Worm (Caenorhabditis elegans) whole organism, late embryonic: Measurements from ENCODE around the gene C03A7.2.

Experiments
- C38D4.7 ChIP-seq: fragments of 200-800 bp; sonication (Bioruptor generic); optimal IDR thresholded peaks from 2 replicates; lab custom pipeline; 2018; ENCODE audit warnings: mild to moderate bottlenecking, missing genetic modification characterization, moderate library complexity, missing compliant biosample characterization
- K09A11.1 ChIP-seq: sonication (generic microtip); optimal IDR thresholded peaks from 2 replicates; lab custom pipeline; 2017; ENCODE audit warnings: antibody characterized with exemption, mild to moderate bottlenecking, missing genetic modification characterization, missing compliant biosample characterization; ENCODE audit not compliant: insufficient read depth
- T23F11.4 ChIP-seq: fragments of 200-800 bp; sonication (Bioruptor generic); optimal IDR thresholded peaks from 2 replicates; lab custom pipeline; 2018; ENCODE audit warnings: mild to moderate bottlenecking, missing genetic modification characterization, missing compliant biosample characterization
- ama-1 ChIP-seq: fragments of 150-350 bp; optimal IDR thresholded peaks from 2 replicates; lab custom pipeline; 2014
- ceh-14 ChIP-seq: sonication (generic microtip); optimal IDR thresholded peaks from 2 replicates; lab custom pipeline; 2016; ENCODE audit warnings: missing genotype, missing genetic modification characterization, missing compliant biosample characterization
- ceh-18 ChIP-seq: sonication (generic microtip); optimal IDR thresholded peaks from 2 replicates; lab custom pipeline; 2016; ENCODE audit warnings: missing genetic modification characterization, missing compliant biosample characterization
- ceh-31 ChIP-seq: sonication (generic microtip); optimal IDR thresholded peaks from 2 replicates; lab custom pipeline; 2016; ENCODE audit warnings: missing genetic modification characterization, missing compliant biosample characterization
- ceh-45 ChIP-seq: fragments of 200-800 bp; sonication (Bioruptor generic); IDR thresholded peaks from 2 replicates; pipeline ENCODE4 v1.3.6; 2022; ENCODE audit warnings: missing genetic modification reagents, missing genetic modification characterization, missing compliant biosample characterization
- ceh-48 ChIP-seq: sonication (generic microtip); optimal IDR thresholded peaks from 2 replicates; lab custom pipeline; 2016; ENCODE audit warnings: missing genetic modification characterization, inconsistent platforms, missing compliant biosample characterization
- ceh-6 ChIP-seq: fragments of 200-800 bp; sonication (Bioruptor generic); optimal IDR thresholded peaks from 2 replicates; lab custom pipeline; 2018; ENCODE audit warnings: mild to moderate bottlenecking, missing genetic modification characterization, missing compliant biosample characterization
- ceh-9 ChIP-seq: sonication (generic microtip); optimal IDR thresholded peaks from 2 replicates; lab custom pipeline; 2016; ENCODE audit warnings: mild to moderate bottlenecking, missing genetic modification characterization, inconsistent platforms, missing compliant biosample characterization
- che-1 ChIP-seq: sonication (generic microtip); optimal IDR thresholded peaks from 2 replicates; lab custom pipeline; 2016; ENCODE audit warnings: mild to moderate bottlenecking, missing genetic modification characterization, missing compliant biosample characterization
- dve-1 ChIP-seq: sonication (generic microtip); optimal IDR thresholded peaks from 2 replicates; lab custom pipeline; 2017; ENCODE audit warnings: antibody characterized with exemption, mild to moderate bottlenecking, missing genetic modification characterization, missing compliant biosample characterization
- elt-2 ChIP-seq: sonication (generic microtip); optimal IDR thresholded peaks from 2 replicates; lab custom pipeline; 2016; ENCODE audit warnings: missing genetic modification reagents, missing genetic modification characterization, missing compliant biosample characterization
- ets-4 ChIP-seq: sonication (generic microtip); optimal IDR thresholded peaks from 2 replicates; lab custom pipeline; 2016; ENCODE audit warnings: missing genetic modification characterization, missing compliant biosample characterization
- eyg-1 ChIP-seq: sonication (generic microtip); optimal IDR thresholded peaks from 2 replicates; lab custom pipeline; 2016; ENCODE audit warnings: missing genotype, missing genetic modification characterization, missing compliant biosample characterization
- fax-1 ChIP-seq: sonication (generic microtip); optimal IDR thresholded peaks from 2 replicates; lab custom pipeline; 2016; ENCODE audit warnings: missing genotype, missing genetic modification characterization, missing compliant biosample characterization
- fkh-10 ChIP-seq: fragments of 150-350 bp; optimal IDR thresholded peaks from 2 replicates; lab custom pipeline; 2014; ENCODE audit warnings: missing biosample characterization, missing genetic modification reagents, missing genetic modification characterization
- hlh-15 ChIP-seq: sonication (generic microtip); optimal IDR thresholded peaks from 2 replicates; lab custom pipeline; 2016; ENCODE audit warnings: missing genetic modification characterization, missing compliant biosample characterization
- hlh-30 ChIP-seq: sonication (generic microtip); optimal IDR thresholded peaks from 2 replicates; lab custom pipeline; 2017; ENCODE audit warnings: antibody characterized with exemption, missing genetic modification characterization, missing compliant biosample characterization; ENCODE audit not compliant: insufficient read depth
- lin-11 ChIP-seq: fragments of 200-800 bp; sonication (Bioruptor generic); optimal IDR thresholded peaks from 2 replicates; lab custom pipeline; 2018; ENCODE audit warnings: mild to moderate bottlenecking, missing genetic modification characterization, missing compliant biosample characterization
- nhr-11 ChIP-seq: fragments of 150-350 bp; optimal IDR thresholded peaks from 2 replicates; lab custom pipeline; 2014; ENCODE audit warnings: missing biosample characterization, missing genetic modification characterization
- nhr-232 ChIP-seq: sonication (generic microtip); optimal IDR thresholded peaks from 2 replicates; lab custom pipeline; 2016; ENCODE audit warnings: missing genetic modification characterization, missing compliant biosample characterization
- pag-3 ChIP-seq: sonication (generic microtip); optimal IDR thresholded peaks from 2 replicates; lab custom pipeline; 2016; ENCODE audit warnings: missing compliant biosample characterization, missing genetic modification characterization, borderline replicate concordance
- pha-4 ChIP-seq: fragments of 150-350 bp; optimal IDR thresholded peaks from 2 replicates; lab custom pipeline; 2018; ENCODE audit warnings: missing biosample characterization, missing genetic modification reagents, missing genetic modification characterization
- pros-1 ChIP-seq: fragments of 150-350 bp; optimal IDR thresholded peaks from 2 replicates; lab custom pipeline; 2014; ENCODE audit warnings: missing biosample characterization, missing genetic modification reagents, missing genetic modification characterization
- rnt-1 ChIP-seq: sonication (generic microtip); optimal IDR thresholded peaks from 2 replicates; lab custom pipeline; 2016; ENCODE audit warnings: missing genetic modification characterization, missing compliant biosample characterization
- sdc-2 ChIP-seq: sonication (generic microtip); optimal IDR thresholded peaks from 2 replicates; lab custom pipeline; 2016; ENCODE audit warnings: missing genotype, missing genetic modification characterization, missing compliant biosample characterization
- tbx-2 ChIP-seq: sonication (generic microtip); optimal IDR thresholded peaks from 2 replicates; lab custom pipeline; 2016; ENCODE audit warnings: missing genetic modification characterization, missing compliant biosample characterization
- tbx-7 ChIP-seq: sonication (generic microtip); optimal IDR thresholded peaks from 2 replicates; lab custom pipeline; 2016; ENCODE audit warnings: missing genotype, missing genetic modification characterization, missing compliant biosample characterization
- unc-3 ChIP-seq, 2 experiments: fragments of 200-800 bp in 1 of 2; sonication (Bioruptor generic) in 1 of 2; sonication (generic microtip) in 1 of 2; conservative IDR thresholded peaks in 1 of 2; optimal IDR thresholded peaks in 1 of 2; 2 replicates each; pipeline versions ENCODE4 v1.3.6 to Lab custom; 2016 to 2022; ENCODE audit warnings: missing compliant biosample characterization in 2 of 2, missing genetic modification characterization in 2 of 2, missing genetic modification reagents in 1 of 2
- unc-42 ChIP-seq: sonication (generic microtip); optimal IDR thresholded peaks from 2 replicates; lab custom pipeline; 2016; ENCODE audit warnings: missing genotype, missing genetic modification characterization, missing compliant biosample characterization
- unc-86 ChIP-seq: sonication (generic microtip); optimal IDR thresholded peaks from 2 replicates; lab custom pipeline; 2016; ENCODE audit warnings: missing genetic modification characterization, missing compliant biosample characterization
- zip-5 ChIP-seq: sonication (generic microtip); optimal IDR thresholded peaks from 2 replicates; lab custom pipeline; 2016; ENCODE audit warnings: missing genetic modification characterization, missing compliant biosample characterization
- ztf-16 ChIP-seq: sonication (generic microtip); optimal IDR thresholded peaks from 2 replicates; lab custom pipeline; 2017; ENCODE audit warnings: missing genetic modification characterization, missing compliant biosample characterization

C03A7.2 gene

DNA sequence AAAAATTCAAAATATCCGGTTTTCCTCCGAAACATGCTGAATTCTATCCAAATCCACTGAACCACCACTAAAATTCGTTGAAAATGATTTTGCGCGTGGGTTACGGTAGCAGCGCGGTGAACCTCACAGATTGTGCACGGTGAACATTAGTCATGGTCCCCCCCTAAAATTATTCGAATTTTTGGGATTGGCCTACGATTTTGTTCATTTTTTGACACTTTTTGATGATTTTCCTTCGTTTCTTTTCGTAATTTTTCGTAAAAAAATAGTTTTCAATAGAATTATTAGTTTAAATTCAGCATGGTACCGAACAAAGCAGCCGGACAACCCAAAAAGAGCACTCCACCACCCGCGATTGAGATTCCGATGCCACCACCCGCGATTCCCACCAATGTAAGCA lies at the start of gene C03A7.2:
Gene C03A7.2 (plus strand): TSS at position 301 of the 400 bp plus-strand sequence.
- TF ChIP-seq T23F11.4 (no peak), unc-86 (tag; lab: Kevin White, UChicago) (no peak), ztf-16 (no peak), ceh-9 (tag; lab: Kevin White, UChicago) (no peak), nhr-11 (tag; lab: Kevin White, UChicago) (no peak), K09A11.1 (tag; lab: Kevin White, UChicago) (no peak)

DNA sequence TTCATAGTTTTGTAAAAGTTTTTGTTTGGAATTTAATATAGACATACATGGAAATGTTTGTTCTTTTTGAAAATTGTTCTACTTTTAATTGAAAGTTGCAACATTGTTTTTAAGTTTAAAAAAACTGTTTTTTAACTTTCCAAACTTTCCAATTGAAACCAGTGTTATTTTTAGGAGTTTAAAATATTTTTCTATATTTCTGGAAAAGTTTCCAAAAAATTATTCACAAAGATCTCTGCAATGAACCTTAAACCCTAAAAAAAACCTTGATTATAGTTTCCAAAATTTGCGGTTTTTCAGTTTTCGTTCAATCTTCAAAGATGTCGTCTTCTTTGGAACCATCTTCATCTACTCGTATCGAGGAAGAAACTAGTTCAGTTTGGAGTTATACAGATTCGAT lies 49.3 kb upstream of the C03A7.2 start, which contains the start of gene F14F9.4:
Gene F14F9.4 (plus strand): TSS at position 301 of the 400 bp plus-strand sequence.
- TF ChIP-seq unc-3 (GFP tag; conservative IDR thresholded peaks at IDR 0.05; lab: Robert Waterston, UW) (no peak), unc-3 (tag; optimal IDR thresholded peaks at IDR 0.05; lab: Kevin White, UChicago) (no peak), unc-42 (tag; lab: Kevin White, UChicago) (no peak), ceh-48 (tag; lab: Kevin White, UChicago) (no peak), ceh-45 (GFP tag; lab: Robert Waterston, UW) (no peak), eyg-1 (tag; lab: Kevin White, UChicago) (no peak), unc-86 (tag; lab: Kevin White, UChicago) (no peak), T23F11.4 (no peak), ama-1 (lab: Kevin White, UChicago) (no peak), ceh-6 (GFP tag; lab: Kevin White, UChicago) (no peak), rnt-1 (tag; lab: Kevin White, UChicago) (no peak), pag-3 (no peak), pha-4 (no peak), hlh-15 (tag; lab: Kevin White, UChicago) (no peak), tbx-7 (tag; lab: Kevin White, UChicago) (no peak), nhr-11 (tag; lab: Kevin White, UChicago) (no peak)

DNA sequence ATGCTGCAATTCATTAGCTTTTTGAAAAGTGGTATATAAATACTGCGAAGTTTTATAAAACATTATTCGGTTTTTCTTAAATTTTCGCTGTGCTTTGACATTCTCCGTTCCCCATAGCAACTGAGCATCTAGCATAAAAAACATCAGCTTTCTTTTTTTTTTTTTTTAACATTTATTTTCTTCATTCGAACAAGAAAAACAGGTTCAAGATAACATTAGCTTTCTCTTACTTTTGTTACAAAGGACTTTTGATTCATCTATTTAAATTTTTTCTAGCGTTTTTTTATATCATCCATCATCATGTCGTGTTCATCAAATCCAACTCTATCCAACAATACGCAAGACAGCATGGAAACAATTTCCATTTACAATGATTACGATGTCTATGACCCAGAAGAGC lies 43.8 kb upstream of the C03A7.2 start, which contains the start of gene F14F9.3:
Gene F14F9.3 (plus strand): TSS at position 301 of the 400 bp plus-strand sequence.
- TF ChIP-seq pros-1 (tag; lab: Kevin White, UChicago) (no peak), K09A11.1 (tag; lab: Kevin White, UChicago) (no peak), zip-5 (tag; lab: Kevin White, UChicago) (no peak), fkh-10 (no peak), tbx-2 (tag; lab: Kevin White, UChicago) (no peak), lin-11 (tag; lab: Kevin White, UChicago) (no peak), ceh-31 (tag; lab: Kevin White, UChicago) (no peak), hlh-30 (no peak), fax-1 (tag; lab: Kevin White, UChicago) (no peak), ceh-14 (no peak), sdc-2 (tag; lab: Kevin White, UChicago) (no peak), C38D4.7 (GFP tag; lab: Kevin White, UChicago) (no peak)

DNA sequence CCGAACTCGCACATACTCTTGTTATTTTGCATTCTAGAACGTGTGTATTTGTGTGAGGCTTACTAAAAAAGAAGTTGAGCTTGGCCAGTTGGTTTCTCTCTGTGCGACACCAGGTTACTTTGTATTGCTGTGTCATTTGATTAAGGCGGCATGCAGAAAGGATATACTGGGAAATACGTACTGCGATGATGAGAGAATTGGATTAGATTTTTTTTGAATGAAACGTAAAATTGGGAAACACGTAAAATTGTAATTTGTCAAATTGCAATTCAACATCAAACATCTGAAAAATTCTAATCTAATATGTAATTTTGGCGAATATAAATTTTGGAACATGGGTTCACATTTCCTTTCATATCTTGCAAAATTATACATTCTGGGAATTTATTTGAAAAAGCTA lies 37.9 kb upstream of the C03A7.2 start, which contains the start of gene srh-129:
Gene srh-129 (minus strand): TSS at position 101 of the 400 bp plus-strand sequence.
- TF ChIP-seq ama-1 (lab: Kevin White, UChicago), result no peak
- TF ChIP-seq pha-4, result no peak
- TF ChIP-seq unc-3 (GFP tag; conservative IDR thresholded peaks at IDR 0.05; lab: Robert Waterston, UW), result no peak
- TF ChIP-seq unc-3 (tag; optimal IDR thresholded peaks at IDR 0.05; lab: Kevin White, UChicago), result no peak
- no peak for TF ChIP-seq tbx-2 (tag; lab: Kevin White, UChicago)
- TF ChIP-seq hlh-15 (tag; lab: Kevin White, UChicago), result no peak
- TF ChIP-seq pag-3, result no peak
- no peak for TF ChIP-seq nhr-232 (tag; lab: Kevin White, UChicago)
- no peak for TF ChIP-seq dve-1
- no peak for TF ChIP-seq che-1
- TF ChIP-seq elt-2, result no peak
- TF ChIP-seq eyg-1 (tag; lab: Kevin White, UChicago), result no peak
- TF ChIP-seq ceh-14, result no peak
- no peak for TF ChIP-seq unc-42 (tag; lab: Kevin White, UChicago)
- no peak for TF ChIP-seq ztf-16
- TF ChIP-seq rnt-1 (tag; lab: Kevin White, UChicago), result no peak
- no peak for TF ChIP-seq ets-4 (tag; lab: Kevin White, UChicago)
- no peak for TF ChIP-seq ceh-18 (tag; lab: Kevin White, UChicago)
- TF ChIP-seq, all 69 proteins: peak for 0
